Worm (Caenorhabditis elegans) whole organism, young adult: ENCODE results near the gene cyp-25A4.

Source experiments
- C17E4.6 ChIP-seq: fragments of 200-800 bp; sonication (Bioruptor generic); IDR thresholded peaks from 2 replicates; pipeline ENCODE4 v1.3.6; 2022; ENCODE audit warnings: missing genetic modification reagents, missing genetic modification characterization, missing compliant biosample characterization
- ceh-27 ChIP-seq: fragments of 200-800 bp; sonication (Bioruptor generic); optimal IDR thresholded peaks from 2 replicates; lab custom pipeline; 2018; ENCODE audit warnings: mild to moderate bottlenecking, missing genetic modification characterization, moderate library complexity, missing compliant biosample characterization
- let-607 ChIP-seq, 2 experiments: fragments of 200-800 bp in 1 of 2; sonication (Bioruptor generic) in 1 of 2; sonication (generic microtip) in 1 of 2; optimal IDR thresholded peaks; 2 replicates each; lab custom pipeline; 2016 to 2018; ENCODE audit warnings: mild to moderate bottlenecking in 2 of 2, missing compliant biosample characterization in 2 of 2, missing genetic modification characterization in 2 of 2, moderate library complexity in 2 of 2, missing genotype in 1 of 2

- no peak for TF ChIP-seq let-607 (tag; optimal IDR thresholded peaks at IDR 0.05; lab: Kevin White, UChicago)
- no peak for TF ChIP-seq ceh-27 (GFP tag; lab: Kevin White, UChicago)
- no peak for TF ChIP-seq C17E4.6 (GFP tag; lab: Robert Waterston, UW)
Observed at ce11 chrIII:3809008-3809407, 42.9 kb downstream of the cyp-25A4 start, which contains the start of gene toh-1.
